Fruit fly (Drosophila melanogaster) whole organism, prepupa: ENCODE data around the gene CG2247.
A peak's percentile ranks its signal among the peaks of the same experiment; 100 is the strongest.

ENCODE experiments used
- Blimp-1 ChIP-seq: fragments of 200-800 bp; sonication (Bioruptor generic); optimal IDR thresholded peaks from 3 replicates; lab custom pipeline; 2017; ENCODE audit warnings: missing biosample characterization, missing genetic modification characterization, mild to moderate bottlenecking, moderate library complexity, missing genetic modification reagents
- CG10669 ChIP-seq: fragments of 200-800 bp; sonication (Bioruptor generic); optimal IDR thresholded peaks from 3 replicates; lab custom pipeline; 2018; ENCODE audit warnings: missing biosample characterization, mild to moderate bottlenecking, missing genetic modification characterization, moderate library complexity
- CG11294 ChIP-seq: fragments of 200-800 bp; sonication (Bioruptor generic); IDR thresholded peaks from 2 replicates; pipeline ENCODE4 v1.3.6; 2022; ENCODE audit warnings: missing biosample characterization, missing genetic modification characterization
- CG11762 ChIP-seq: fragments of 200-800 bp; sonication (Bioruptor generic); optimal IDR thresholded peaks from 3 replicates; lab custom pipeline; 2016; ENCODE audit warnings: missing biosample characterization, missing genetic modification characterization; ENCODE audit not compliant: insufficient read depth
- CG11902 ChIP-seq: fragments of 200-800 bp; sonication (Bioruptor generic); optimal IDR thresholded peaks from 3 replicates; lab custom pipeline; 2016; ENCODE audit warnings: missing biosample characterization, missing genetic modification characterization
- CG15336 ChIP-seq: fragments of 200-800 bp; sonication (Bioruptor generic); IDR thresholded peaks from 2 replicates; pipeline ENCODE4 v1.3.6; 2022; ENCODE audit warnings: missing biosample characterization, missing genetic modification characterization
- CG1621 ChIP-seq: fragments of 200-800 bp; sonication (Bioruptor generic); optimal IDR thresholded peaks from 3 replicates; lab custom pipeline; 2018; ENCODE audit warnings: missing biosample characterization, mild to moderate bottlenecking, missing genetic modification characterization
- CG3032 ChIP-seq: fragments of 200-800 bp; optimal IDR thresholded peaks from 2 replicates; lab custom pipeline; 2019; ENCODE audit warnings: missing biosample characterization, mild to moderate bottlenecking, missing genetic modification characterization, moderate library complexity
- CG31627 ChIP-seq: fragments of 200-800 bp; sonication (Bioruptor generic); optimal IDR thresholded peaks from 3 replicates; lab custom pipeline; 2016; ENCODE audit warnings: missing biosample characterization, missing genetic modification characterization
- CG32006 ChIP-seq: fragments of 200-800 bp; sonication (Bioruptor generic); optimal IDR thresholded peaks from 3 replicates; lab custom pipeline; 2017; ENCODE audit warnings: missing biosample characterization, mild to moderate bottlenecking, missing genetic modification characterization
- CG6163 ChIP-seq: fragments of 200-800 bp; sonication (Bioruptor generic); IDR thresholded peaks from 3 replicates; pipeline ENCODE4 v1.3.6; 2022; ENCODE audit warnings: missing biosample characterization, missing genetic modification characterization
- CG6276 ChIP-seq: fragments of 200-800 bp; sonication (Bioruptor generic); optimal IDR thresholded peaks from 2 replicates; lab custom pipeline; 2017; ENCODE audit warnings: missing biosample characterization, mild to moderate bottlenecking, missing genetic modification characterization
- CG6792 ChIP-seq: fragments of 200-800 bp; sonication (Bioruptor generic); optimal IDR thresholded peaks from 3 replicates; lab custom pipeline; 2016; ENCODE audit warnings: missing biosample characterization, missing genetic modification characterization
- CG6808 ChIP-seq: fragments of 200-800 bp; sonication (Bioruptor generic); optimal IDR thresholded peaks from 3 replicates; lab custom pipeline; 2017; ENCODE audit warnings: missing biosample characterization, missing genetic modification characterization, mild to moderate bottlenecking, moderate library complexity, missing genetic modification reagents
- CG6854 ChIP-seq: fragments of 200-800 bp; sonication (Bioruptor generic); optimal IDR thresholded peaks from 2 replicates; lab custom pipeline; 2017; ENCODE audit warnings: missing biosample characterization, mild to moderate bottlenecking, missing genetic modification characterization
- CG7368 ChIP-seq: fragments of 200-800 bp; sonication (Bioruptor generic); optimal IDR thresholded peaks from 3 replicates; lab custom pipeline; 2016; ENCODE audit warnings: missing biosample characterization, missing genetic modification characterization
- CG8319 ChIP-seq: fragments of 200-800 bp; sonication (Bioruptor generic); optimal IDR thresholded peaks from 3 replicates; lab custom pipeline; 2016; ENCODE audit warnings: missing biosample characterization, missing genetic modification characterization
- Eip75B ChIP-seq: fragments of 200-800 bp; sonication (Bioruptor generic); optimal IDR thresholded peaks from 3 replicates; lab custom pipeline; 2016; ENCODE audit warnings: missing biosample characterization, missing genetic modification characterization
- Eip78C ChIP-seq: fragments of 200-800 bp; sonication (Bioruptor generic); peaks from one replicate; lab custom pipeline; 2016; ENCODE audit warnings: missing biosample characterization, missing genetic modification characterization
- Eip93F ChIP-seq: fragments of 200-800 bp; sonication (Bioruptor generic); optimal IDR thresholded peaks from 2 replicates; lab custom pipeline; 2016; ENCODE audit warnings: missing biosample characterization, mild to moderate bottlenecking, missing genetic modification characterization
- Ets96B ChIP-seq: fragments of 200-800 bp; optimal IDR thresholded peaks from 2 replicates; lab custom pipeline; 2019; ENCODE audit warnings: missing biosample characterization, mild to moderate bottlenecking, missing genetic modification characterization, moderate library complexity
- Gug ChIP-seq: fragments of 200-800 bp; sonication (Bioruptor generic); IDR thresholded peaks from 2 replicates; pipeline ENCODE4 v1.3.6; 2022; ENCODE audit warnings: missing biosample characterization, missing genetic modification characterization
- Hr4 ChIP-seq: fragments of 200-800 bp; sonication (Bioruptor generic); optimal IDR thresholded peaks from 3 replicates; lab custom pipeline; 2016; ENCODE audit warnings: missing biosample characterization, missing genetic modification characterization
- Lpt ChIP-seq: fragments of 200-800 bp; sonication (Bioruptor generic); optimal IDR thresholded peaks from 3 replicates; lab custom pipeline; 2016; ENCODE audit warnings: missing biosample characterization, missing genetic modification characterization
- OdsH ChIP-seq: fragments of 200-800 bp; sonication (Bioruptor generic); optimal IDR thresholded peaks from 3 replicates; lab custom pipeline; 2016; ENCODE audit warnings: missing biosample characterization, missing genetic modification characterization
- Smox ChIP-seq: fragments of 200-800 bp; sonication (Bioruptor generic); optimal IDR thresholded peaks from 3 replicates; lab custom pipeline; 2016; ENCODE audit warnings: missing biosample characterization, missing genetic modification characterization
- Sox15 ChIP-seq: fragments of 200-800 bp; sonication (Bioruptor generic); optimal IDR thresholded peaks from 3 replicates; lab custom pipeline; 2016; ENCODE audit warnings: missing biosample characterization, missing genetic modification characterization
- achi ChIP-seq: fragments of 200-800 bp; sonication (Bioruptor generic); optimal IDR thresholded peaks from 3 replicates; lab custom pipeline; 2016; ENCODE audit warnings: missing biosample characterization, missing genetic modification characterization
- acj6 ChIP-seq: fragments of 200-800 bp; sonication (Bioruptor generic); optimal IDR thresholded peaks from 3 replicates; lab custom pipeline; 2016; ENCODE audit warnings: missing biosample characterization, missing genetic modification characterization
- cyc ChIP-seq: fragments of 200-800 bp; sonication (Bioruptor generic); optimal IDR thresholded peaks from 3 replicates; lab custom pipeline; 2016; ENCODE audit warnings: missing biosample characterization, missing genetic modification characterization
- dsx ChIP-seq: fragments of 200-800 bp; optimal IDR thresholded peaks from 3 replicates; lab custom pipeline; 2019; ENCODE audit warnings: missing biosample characterization, mild to moderate bottlenecking, missing genetic modification characterization, moderate library complexity; ENCODE audit not compliant: poor library complexity, severe bottlenecking
- esn ChIP-seq: fragments of 200-800 bp; sonication (Bioruptor generic); optimal IDR thresholded peaks from 2 replicates; lab custom pipeline; 2016; ENCODE audit warnings: missing biosample characterization, mild to moderate bottlenecking, missing genetic modification characterization, moderate library complexity
- fd59A ChIP-seq: fragments of 200-800 bp; sonication (Bioruptor generic); optimal IDR thresholded peaks from 2 replicates; lab custom pipeline; 2017; ENCODE audit warnings: missing biosample characterization, mild to moderate bottlenecking, missing genetic modification characterization, missing genetic modification reagents
- fd85E ChIP-seq: fragments of 200-800 bp; sonication (Bioruptor generic); optimal IDR thresholded peaks from 3 replicates; lab custom pipeline; 2016; ENCODE audit warnings: missing biosample characterization, missing genetic modification characterization
- fkh ChIP-seq: fragments of 200-800 bp; sonication (Bioruptor generic); optimal IDR thresholded peaks from 3 replicates; lab custom pipeline; 2017; ENCODE audit warnings: missing biosample characterization, mild to moderate bottlenecking, missing genetic modification characterization, moderate library complexity
- net ChIP-seq: fragments of 200-800 bp; sonication (Bioruptor generic); optimal IDR thresholded peaks from 3 replicates; lab custom pipeline; 2016; ENCODE audit warnings: missing biosample characterization, missing genetic modification characterization
- pdm3 ChIP-seq: fragments of 200-800 bp; sonication (Bioruptor generic); optimal IDR thresholded peaks from 3 replicates; lab custom pipeline; 2016; ENCODE audit warnings: missing biosample characterization, missing genetic modification characterization
- salr ChIP-seq, 2 experiments: fragments of 200-800 bp; sonication (Bioruptor generic); optimal IDR thresholded peaks; 3 replicates each; lab custom pipeline; 2016 to 2018; ENCODE audit warnings: missing biosample characterization in 2 of 2, missing genetic modification characterization in 2 of 2, mild to moderate bottlenecking in 1 of 2
- ss ChIP-seq, 2 experiments: fragments of 200-800 bp; sonication (Bioruptor generic); optimal IDR thresholded peaks; 2 replicates in 1 of 2; 3 replicates in 1 of 2; lab custom pipeline; 2017 to 2018; ENCODE audit warnings: mild to moderate bottlenecking in 2 of 2, missing biosample characterization in 2 of 2, missing genetic modification characterization in 2 of 2, moderate library complexity in 1 of 2
- svp ChIP-seq: fragments of 200-800 bp; sonication (Bioruptor generic); peaks from one replicate; lab custom pipeline; 2016; ENCODE audit warnings: missing biosample characterization, missing genetic modification characterization
- topi ChIP-seq: fragments of 200-800 bp; sonication (Bioruptor generic); optimal IDR thresholded peaks from 3 replicates; lab custom pipeline; 2016; ENCODE audit warnings: missing biosample characterization, missing genetic modification characterization
- vri ChIP-seq: fragments of 200-800 bp; sonication (Bioruptor generic); optimal IDR thresholded peaks from 3 replicates; lab custom pipeline; 2016; ENCODE audit warnings: missing biosample characterization, mild to moderate bottlenecking, missing genetic modification characterization

Gene CG2247

DNA sequence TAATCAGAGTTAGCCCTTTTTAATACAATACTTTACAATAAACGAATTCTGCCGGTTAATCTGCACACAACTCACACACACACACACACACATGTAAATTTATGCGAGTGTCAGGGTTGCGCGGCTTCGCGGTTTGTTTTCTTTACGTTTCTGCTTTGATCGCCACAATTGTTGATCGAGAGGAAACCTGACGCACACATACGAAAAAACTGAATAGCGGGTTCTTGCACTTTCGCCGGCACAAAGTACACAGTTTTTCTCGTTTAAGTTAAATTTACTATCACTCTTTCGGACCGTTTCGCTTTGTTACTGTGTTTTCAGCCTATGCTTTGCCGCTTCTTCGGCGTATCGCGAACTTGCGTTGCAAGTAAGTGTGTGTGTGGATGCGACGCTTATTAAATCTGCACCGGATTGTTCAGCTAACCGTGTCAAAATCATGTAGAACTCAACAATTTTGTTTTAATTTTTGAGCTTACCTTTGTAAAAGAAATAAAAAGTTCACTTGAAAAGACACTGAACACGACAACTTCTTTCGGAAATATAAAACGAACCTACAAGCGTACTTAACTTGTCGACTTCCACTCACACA, 302 bp downstream of the CG2247 start:
- TF ChIP-seq net, result no peak
- TF ChIP-seq Lpt (GFP tag; lab: Kevin White, UChicago), result no peak
- TF ChIP-seq CG15336 (GFP tag; lab: Robert Waterston, UW), result 0 out of 2 replicates have a peak, but pooled peaks have one; percentile 10
- peak; percentile 27 for TF ChIP-seq Eip78C (GFP tag; lab: Kevin White, UChicago)
- peak; percentile 24 for TF ChIP-seq fkh
- no peak for TF ChIP-seq svp (GFP tag; lab: Kevin White, UChicago)
- TF ChIP-seq fd59A (GFP tag; lab: Kevin White, UChicago), result no peak
- TF ChIP-seq CG6854 (GFP tag; lab: Kevin White, UChicago), result peak; percentile 19
- peak; percentile 28; the same call in 1 of the 3 replicates for TF ChIP-seq CG6163
- TF ChIP-seq OdsH, result no peak
- no peak for TF ChIP-seq salr (GFP tag; optimal IDR thresholded peaks at IDR 0.05; lab: Kevin White, UChicago)
- TF ChIP-seq Smox (GFP tag; lab: Kevin White, UChicago), result no peak
- TF ChIP-seq ss (GFP tag; optimal IDR thresholded peaks at IDR 0.05; lab: Kevin White, UChicago), result peak in 1 of 2 experiments; percentile 44

DNA sequence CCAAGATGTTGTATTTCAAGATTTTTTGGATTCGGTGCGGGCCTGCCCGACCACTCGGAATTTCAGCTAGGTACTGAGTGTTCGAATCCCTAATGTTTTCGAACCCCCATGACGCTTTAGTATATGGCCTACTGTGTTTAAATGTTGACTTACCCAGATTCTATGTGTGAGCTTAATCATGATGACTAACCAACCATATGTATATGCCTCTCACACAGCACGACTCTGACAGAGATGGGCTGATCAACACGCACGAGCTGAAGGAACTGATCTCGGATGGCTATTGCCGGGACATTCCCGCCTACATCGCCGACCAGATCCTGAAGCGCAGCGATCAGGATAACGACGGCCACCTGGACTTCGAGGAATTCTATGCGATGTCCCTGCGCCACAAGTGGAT, 7.4 kb downstream of the CG2247 start, which contains the start of gene CG2533:
TSS of gene CG2533 (minus strand) at position 101 of the 400 bp plus-strand sequence.
- no peak for TF ChIP-seq fkh
- no peak for TF ChIP-seq CG32006
- TF ChIP-seq Eip93F (GFP tag; lab: Kevin White, UChicago), result no peak
- no peak for TF ChIP-seq svp (GFP tag; lab: Kevin White, UChicago)
- TF ChIP-seq Gug (GFP tag; lab: Robert Waterston, UW), result no peak
- no peak for TF ChIP-seq fd85E (GFP tag; lab: Kevin White, UChicago)
- TF ChIP-seq CG31627 (GFP tag; lab: Kevin White, UChicago), result no peak
- TF ChIP-seq esn, result no peak
- TF ChIP-seq CG1621 (tag; lab: Kevin White, UChicago), result no peak
- no peak for TF ChIP-seq CG10669 (GFP tag; lab: Kevin White, UChicago)
- no peak for TF ChIP-seq Sox15
- no peak for TF ChIP-seq OdsH

DNA sequence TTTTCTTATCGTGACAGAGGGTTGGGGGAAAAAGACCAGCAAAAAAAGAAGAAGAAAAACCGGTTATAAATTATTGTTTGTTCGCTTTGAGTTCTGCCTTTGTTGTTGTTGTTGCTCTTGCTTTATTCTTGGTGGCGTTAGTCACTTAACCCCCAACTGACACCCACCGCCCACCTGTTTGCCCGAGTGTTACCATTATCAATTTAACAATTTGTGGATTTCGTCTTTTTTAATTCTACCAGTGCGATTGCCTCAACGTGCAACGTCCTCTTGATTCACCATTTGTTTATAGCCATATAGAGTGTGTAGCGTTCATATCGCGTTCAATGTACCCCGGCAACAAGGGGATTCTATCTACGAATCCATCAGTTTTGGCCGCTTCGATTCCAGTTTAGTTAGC, 10.0 kb downstream of the CG2247 start:
- TF ChIP-seq fkh (peak; percentile 35), vri (GFP tag; lab: Kevin White, UChicago) (peak; percentile 58), OdsH (no peak)
- TF ChIP-seq, all 60 proteins: peak for 2

DNA sequence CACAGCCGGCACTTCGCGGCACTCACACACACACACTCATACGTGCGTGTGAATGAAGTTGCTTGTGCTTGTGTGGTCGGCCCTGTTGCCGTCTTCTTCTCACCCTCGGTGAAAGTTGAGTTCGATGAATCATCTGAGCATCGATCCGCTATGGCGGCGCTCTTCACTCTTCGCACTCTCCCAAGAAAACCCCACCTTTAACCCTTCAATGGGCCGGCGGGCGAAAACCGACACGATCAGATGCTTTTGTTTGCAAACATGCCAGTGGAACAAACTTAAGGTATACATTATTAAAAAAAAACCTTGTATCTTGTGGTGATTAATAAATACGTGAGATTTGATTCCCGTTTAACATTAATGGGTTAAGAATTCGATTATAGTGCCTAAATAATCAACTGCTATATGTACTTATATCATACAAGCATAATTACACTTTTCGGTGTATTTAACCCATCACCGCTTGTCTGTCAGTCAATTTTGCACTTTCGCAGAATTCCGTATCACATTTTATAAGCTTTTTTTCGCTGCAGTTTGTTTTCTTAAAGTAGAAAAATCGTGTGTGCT, 10.6 kb downstream of the CG2247 start:
- TF ChIP-seq esn (peak; percentile 70), fd85E (GFP tag; lab: Kevin White, UChicago) (no peak), Ets96B (tag; lab: Kevin White, UChicago) (peak; percentile 18), CG6276 (GFP tag; lab: Kevin White, UChicago) (no peak), CG3032 (tag; lab: Kevin White, UChicago) (peak; percentile 5), pdm3 (no peak), CG7368 (GFP tag; lab: Kevin White, UChicago) (peak; percentile 28), dsx (GFP tag; lab: Kevin White, UChicago) (no peak), CG8319 (GFP tag; lab: Kevin White, UChicago) (peak; percentile 6), fd59A (GFP tag; lab: Kevin White, UChicago) (no peak), salr (GFP tag; optimal IDR thresholded peaks at IDR 0.05; lab: Kevin White, UChicago) (no peak), vri (GFP tag; lab: Kevin White, UChicago) (no peak), CG11762 (GFP tag; lab: Kevin White, UChicago) (peak; percentile 32), CG11902 (peak; percentile 7), achi (peak; percentile 32), Sox15 (no peak), Blimp-1 (peak; percentile 39), Lpt (GFP tag; lab: Kevin White, UChicago) (no peak), acj6 (GFP tag; lab: Kevin White, UChicago) (peak; percentile 25), Gug (GFP tag; lab: Robert Waterston, UW) (no peak), CG31627 (GFP tag; lab: Kevin White, UChicago) (peak; percentile 30), cyc (peak; percentile 52), CG6854 (GFP tag; lab: Kevin White, UChicago) (no peak), Eip93F (GFP tag; lab: Kevin White, UChicago) (no peak), topi (GFP tag; lab: Kevin White, UChicago) (peak; percentile 62), Hr4 (GFP tag; lab: Kevin White, UChicago) (peak; percentile 33), net (no peak), Eip75B (GFP tag; lab: Kevin White, UChicago) (no peak), CG10669 (GFP tag; lab: Kevin White, UChicago) (no peak), CG11294 (GFP tag; lab: Robert Waterston, UW) (no peak), CG6808 (GFP tag; lab: Kevin White, UChicago) (no peak), CG6792 (GFP tag; lab: Kevin White, UChicago) (peak; percentile 31), Eip78C (GFP tag; lab: Kevin White, UChicago) (peak; percentile 91)
